Fruit fly (Drosophila melanogaster) whole organism, adult: ENCODE measurements around the gene CG9130.

Experiments used
- CG11617 ChIP-seq: fragments of 200-800 bp; sonication (Bioruptor generic); optimal IDR thresholded peaks from 2 replicates; lab custom pipeline; 2017; ENCODE audit warnings: mild to moderate bottlenecking, missing biosample characterization, missing genetic modification reagents, missing genetic modification characterization
- CG1620 ChIP-seq: fragments of 200-800 bp; sonication (Bioruptor generic); optimal IDR thresholded peaks from 2 replicates; lab custom pipeline; 2016; ENCODE audit warnings: missing biosample characterization, missing genetic modification characterization
- CG5204 ChIP-seq: fragments of 200-800 bp; sonication (Bioruptor generic); optimal IDR thresholded peaks from 2 replicates; lab custom pipeline; 2016; ENCODE audit warnings: missing biosample characterization, missing genetic modification characterization
- Clk ChIP-seq: fragments of 200-800 bp; sonication (Bioruptor generic); optimal IDR thresholded peaks from 2 replicates; lab custom pipeline; 2017; ENCODE audit warnings: missing biosample characterization, missing genetic modification characterization
- Hr96 ChIP-seq: fragments of 200-800 bp; sonication (Bioruptor generic); optimal IDR thresholded peaks from 2 replicates; lab custom pipeline; 2016; ENCODE audit warnings: missing biosample characterization, missing genetic modification characterization
- bab1 ChIP-seq: fragments of 200-800 bp; sonication (Bioruptor generic); optimal IDR thresholded peaks from 3 replicates; lab custom pipeline; 2019; ENCODE audit warnings: missing biosample characterization, mild to moderate bottlenecking, missing genetic modification characterization, moderate library complexity
- cic ChIP-seq: fragments of 200-800 bp; sonication (Bioruptor generic); optimal IDR thresholded peaks from 2 replicates; lab custom pipeline; 2017; ENCODE audit warnings: missing biosample characterization, mild to moderate bottlenecking, missing genetic modification characterization, moderate library complexity
- kay ChIP-seq: fragments of 200-800 bp; sonication (Bioruptor generic); peaks from one replicate; lab custom pipeline; 2016; ENCODE audit warnings: missing biosample characterization, missing genetic modification characterization, borderline replicate concordance
- pad ChIP-seq: fragments of 200-800 bp; sonication (Bioruptor generic); optimal IDR thresholded peaks from 3 replicates; lab custom pipeline; 2017; ENCODE audit warnings: missing biosample characterization, missing genetic modification characterization, mild to moderate bottlenecking, moderate library complexity, missing genetic modification reagents
- tj ChIP-seq: fragments of 200-800 bp; sonication (Bioruptor generic); optimal IDR thresholded peaks from 3 replicates; lab custom pipeline; 2017; ENCODE audit warnings: missing biosample characterization, mild to moderate bottlenecking, missing genetic modification characterization, moderate library complexity

DNA sequence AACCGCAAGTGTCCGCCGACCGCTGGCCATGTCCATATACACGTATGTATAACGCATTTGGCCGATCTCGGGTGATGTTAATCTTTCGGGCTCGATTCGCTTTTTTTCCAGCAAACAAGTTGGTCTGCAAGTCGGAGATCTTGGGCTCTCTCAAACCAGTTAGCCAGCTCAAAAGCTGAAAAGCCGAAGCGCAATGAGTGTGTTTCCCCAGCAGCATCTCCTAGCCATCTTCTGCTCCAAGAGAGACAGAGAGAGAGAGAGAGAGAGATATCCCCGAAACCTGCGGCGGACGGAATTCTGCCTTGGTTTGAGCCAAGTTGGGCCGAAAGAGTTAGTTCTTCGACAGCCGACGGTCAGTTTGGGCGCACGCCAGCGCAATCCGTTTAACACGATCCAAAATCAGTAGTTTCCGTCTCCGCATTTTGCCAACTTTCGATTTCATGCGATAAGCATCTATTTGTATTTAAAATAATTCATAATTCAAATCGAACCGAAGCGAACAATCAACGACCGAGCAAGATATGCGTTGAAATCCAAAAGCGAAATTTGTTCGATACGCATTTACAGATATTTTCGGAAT lies 13.7 kb downstream of the CG9130 start:
- TF ChIP-seq tj (GFP tag; lab: Kevin White, UChicago) (no peak), kay (GFP tag; lab: Kevin White, UChicago) (peak; percentile 34), CG1620 (GFP tag; lab: Kevin White, UChicago) (no peak), bab1 (no peak), cic (GFP tag; lab: Kevin White, UChicago) (no peak), CG11617 (GFP tag; lab: Kevin White, UChicago) (no peak), pad (GFP tag; lab: Kevin White, UChicago) (no peak), Clk (no peak), Hr96 (no peak), CG5204 (GFP tag; lab: Kevin White, UChicago) (no peak)
